Fruit fly (Drosophila melanogaster) whole organism, embryonic: ENCODE results near the gene CG1801.

Source experiments
- Bgb ChIP-seq: fragments of 200-800 bp; sonication (Bioruptor generic); IDR thresholded peaks from 2 replicates; pipeline ENCODE4 v1.3.6; 2022; ENCODE audit warnings: missing biosample characterization, missing genetic modification characterization; ENCODE audit not compliant: partially characterized antibody
- CG10209 ChIP-seq: fragments of 200-800 bp; sonication (Bioruptor generic); optimal IDR thresholded peaks from 3 replicates; lab custom pipeline; 2017; ENCODE audit warnings: missing biosample characterization, mild to moderate bottlenecking, missing genetic modification characterization, missing genetic modification reagents
- CG12071 ChIP-seq: fragments of 200-800 bp; sonication (Bioruptor generic); optimal IDR thresholded peaks from 3 replicates; lab custom pipeline; 2018; ENCODE audit warnings: missing biosample characterization, mild to moderate bottlenecking, missing genetic modification characterization
- CG13775 ChIP-seq: fragments of 200-800 bp; sonication (Bioruptor generic); optimal IDR thresholded peaks from 3 replicates; lab custom pipeline; 2017; ENCODE audit warnings: missing biosample characterization, mild to moderate bottlenecking, missing genetic modification characterization
- CG14014 ChIP-seq: fragments of 200-800 bp; sonication (Bioruptor generic); IDR thresholded peaks from 2 replicates; pipeline ENCODE4 v1.3.6; 2022; ENCODE audit warnings: missing biosample characterization, missing genetic modification characterization
- CG14441 ChIP-seq: fragments of 200-800 bp; sonication (Bioruptor generic); IDR thresholded peaks from 2 replicates; pipeline ENCODE4 v1.3.6; 2022; ENCODE audit warnings: missing biosample characterization, missing genetic modification characterization
- CG14667 ChIP-seq: fragments of 200-800 bp; sonication (Bioruptor generic); IDR thresholded peaks from 2 replicates; pipeline ENCODE4 v1.3.6; 2022; ENCODE audit warnings: missing biosample characterization, missing genetic modification characterization
- CG14860 ChIP-seq: fragments of 200-800 bp; sonication (Bioruptor generic); IDR thresholded peaks from 3 replicates; pipeline ENCODE4 v1.3.6; 2022; ENCODE audit warnings: missing biosample characterization, missing genetic modification characterization; ENCODE audit not compliant: partially characterized antibody
- CG2129 ChIP-seq: fragments of 200-800 bp; sonication (Bioruptor generic); IDR thresholded peaks from 2 replicates; pipeline ENCODE4 v1.3.6; 2022; ENCODE audit warnings: missing biosample characterization, missing genetic modification characterization; ENCODE audit not compliant: partially characterized antibody
- CG2875 ChIP-seq: fragments of 200-800 bp; sonication (Bioruptor generic); optimal IDR thresholded peaks from 2 replicates; lab custom pipeline; 2017; ENCODE audit warnings: missing biosample characterization, mild to moderate bottlenecking, missing genetic modification characterization, missing genetic modification reagents
- CG31365 ChIP-seq: fragments of 200-800 bp; sonication (Bioruptor generic); optimal IDR thresholded peaks from 2 replicates; lab custom pipeline; 2018; ENCODE audit warnings: missing biosample characterization, mild to moderate bottlenecking, missing genetic modification characterization
- CG31441 ChIP-seq: fragments of 200-800 bp; sonication (Bioruptor generic); IDR thresholded peaks from 2 replicates; pipeline ENCODE4 v1.3.6; 2022; ENCODE audit warnings: missing biosample characterization, missing genetic modification characterization
- CG34224 ChIP-seq: fragments of 200-800 bp; sonication (Bioruptor generic); IDR thresholded peaks from 3 replicates; pipeline ENCODE4 v1.3.6; 2022; ENCODE audit warnings: missing biosample characterization, missing genetic modification characterization; ENCODE audit not compliant: partially characterized antibody
- CG4820 ChIP-seq: fragments of 200-800 bp; sonication (Bioruptor generic); optimal IDR thresholded peaks from 3 replicates; lab custom pipeline; 2016; ENCODE audit warnings: missing biosample characterization, missing genetic modification characterization
- CG5953 ChIP-seq: fragments of 200-800 bp; sonication (Bioruptor generic); IDR thresholded peaks from 2 replicates; pipeline ENCODE4 v1.3.6; 2022; ENCODE audit warnings: missing biosample characterization, missing genetic modification characterization
- CG6175 ChIP-seq: fragments of 200-800 bp; sonication (Bioruptor generic); IDR thresholded peaks from 3 replicates; pipeline ENCODE4 v1.3.6; 2022; ENCODE audit warnings: missing biosample characterization, missing genetic modification characterization
- CG6791 ChIP-seq: fragments of 200-800 bp; sonication (Bioruptor generic); IDR thresholded peaks from 3 replicates; pipeline ENCODE4 v1.3.6; 2022; ENCODE audit warnings: missing biosample characterization, missing genetic modification characterization; ENCODE audit not compliant: partially characterized antibody
- CG8388 ChIP-seq: fragments of 200-800 bp; sonication (Bioruptor generic); optimal IDR thresholded peaks from 2 replicates; lab custom pipeline; 2019; ENCODE audit warnings: missing biosample characterization, mild to moderate bottlenecking, missing genetic modification characterization, moderate library complexity
- CHES-1-like ChIP-seq: fragments of 200-800 bp; sonication (Bioruptor generic); optimal IDR thresholded peaks from 2 replicates; lab custom pipeline; 2016; ENCODE audit warnings: missing biosample characterization, missing genetic modification characterization
- Dp ChIP-seq: fragments of 200-800 bp; sonication (Bioruptor generic); optimal IDR thresholded peaks from 2 replicates; lab custom pipeline; 2018; ENCODE audit warnings: missing biosample characterization, mild to moderate bottlenecking, missing genetic modification characterization, moderate library complexity
- ERR ChIP-seq: fragments of 200-800 bp; sonication (Bioruptor generic); optimal IDR thresholded peaks from 2 replicates; lab custom pipeline; 2016; ENCODE audit warnings: missing biosample characterization, missing genetic modification characterization
- Ets65A ChIP-seq: fragments of 200-800 bp; sonication (Bioruptor generic); peaks from one replicate; lab custom pipeline; 2016; ENCODE audit warnings: missing biosample characterization, missing genetic modification characterization
- Fer3 ChIP-seq: fragments of 200-800 bp; sonication (Bioruptor generic); optimal IDR thresholded peaks from 2 replicates; lab custom pipeline; 2018; ENCODE audit warnings: missing biosample characterization, mild to moderate bottlenecking, missing genetic modification characterization, moderate library complexity
- Gsc ChIP-seq: fragments of 200-800 bp; sonication (Bioruptor generic); IDR thresholded peaks from 2 replicates; pipeline ENCODE4 v1.3.6; 2022; ENCODE audit warnings: missing biosample characterization, missing genetic modification characterization
- Hey ChIP-seq: fragments of 200-800 bp; sonication (Bioruptor generic); optimal IDR thresholded peaks from 3 replicates; lab custom pipeline; 2018; ENCODE audit warnings: missing biosample characterization, mild to moderate bottlenecking, missing genetic modification characterization
- Hr39 ChIP-seq: fragments of >200 bp; optimal IDR thresholded peaks from 2 replicates; lab custom pipeline; 2017
- NFAT ChIP-seq: fragments of 200-800 bp; sonication (Bioruptor generic); IDR thresholded peaks from 2 replicates; pipeline ENCODE4 v1.3.6; 2022; ENCODE audit warnings: missing biosample characterization, missing genetic modification characterization
- Sox102F ChIP-seq: fragments of 200-800 bp; sonication (Bioruptor generic); optimal IDR thresholded peaks from 2 replicates; lab custom pipeline; 2018; ENCODE audit warnings: missing biosample characterization, mild to moderate bottlenecking, missing genetic modification characterization, moderate library complexity
- TFAM ChIP-seq: fragments of 200-800 bp; sonication (Bioruptor generic); optimal IDR thresholded peaks from 2 replicates; lab custom pipeline; 2017; ENCODE audit warnings: missing biosample characterization, missing genetic modification characterization, inconsistent platforms
- br ChIP-seq: fragments of >200 bp; optimal IDR thresholded peaks from 2 replicates; lab custom pipeline; 2017
- cato ChIP-seq: fragments of 200-800 bp; sonication (Bioruptor generic); optimal IDR thresholded peaks from 2 replicates; lab custom pipeline; 2016; ENCODE audit warnings: missing biosample characterization, missing genetic modification characterization, borderline replicate concordance
- croc ChIP-seq: fragments of 200-800 bp; sonication (Bioruptor generic); conservative IDR thresholded peaks from 3 replicates; pipeline ENCODE4 v1.3.6; 2022; ENCODE audit warnings: missing biosample characterization, missing genetic modification characterization
- crol ChIP-seq: fragments of 200-800 bp; sonication (Bioruptor generic); IDR thresholded peaks from 2 replicates; pipeline ENCODE4 v1.3.6; 2022; ENCODE audit warnings: missing biosample characterization, missing genetic modification characterization
- dimm ChIP-seq: fragments of 200-800 bp; sonication (Bioruptor generic); IDR thresholded peaks from 2 replicates; pipeline ENCODE4 v1.3.6; 2022; ENCODE audit warnings: missing biosample characterization, missing genetic modification characterization
- ems ChIP-seq: fragments of 200-800 bp; sonication (Bioruptor generic); optimal IDR thresholded peaks from 3 replicates; lab custom pipeline; 2016; ENCODE audit warnings: missing biosample characterization, missing genetic modification characterization
- eve ChIP-seq, 2 experiments: fragments of >200 bp; optimal IDR thresholded peaks; 2 replicates each; lab custom pipeline; 2017; ENCODE audit warnings: missing biosample characterization in 2 of 2, missing genetic modification characterization in 2 of 2
- gsb-n ChIP-seq: fragments of 200-800 bp; sonication (Bioruptor generic); optimal IDR thresholded peaks from 3 replicates; lab custom pipeline; 2018; ENCODE audit warnings: missing biosample characterization, mild to moderate bottlenecking, missing genetic modification characterization
- hbn ChIP-seq: fragments of 200-800 bp; sonication (Bioruptor generic); IDR thresholded peaks from 2 replicates; pipeline ENCODE4 v1.3.6; 2022; ENCODE audit warnings: missing biosample characterization, missing genetic modification characterization; ENCODE audit not compliant: partially characterized antibody
- ind ChIP-seq: fragments of 200-800 bp; sonication (Bioruptor generic); optimal IDR thresholded peaks from 3 replicates; lab custom pipeline; 2016; ENCODE audit warnings: missing biosample characterization, missing genetic modification characterization
- inv ChIP-seq: fragments of 200-800 bp; sonication (Bioruptor generic); IDR thresholded peaks from 2 replicates; pipeline ENCODE4 v1.3.6; 2022; ENCODE audit warnings: missing biosample characterization, missing genetic modification characterization; ENCODE audit not compliant: partially characterized antibody
- org-1 ChIP-seq: fragments of 200-800 bp; sonication (Bioruptor generic); optimal IDR thresholded peaks from 2 replicates; lab custom pipeline; 2017; ENCODE audit warnings: missing biosample characterization, missing genetic modification characterization
- pb ChIP-seq: fragments of 200-800 bp; sonication (Bioruptor generic); optimal IDR thresholded peaks from 3 replicates; lab custom pipeline; 2016; ENCODE audit warnings: missing biosample characterization, missing genetic modification characterization
- pho ChIP-seq: fragments of 200-800 bp; sonication (Bioruptor generic); optimal IDR thresholded peaks from 2 replicates; lab custom pipeline; 2016; ENCODE audit warnings: missing biosample characterization, missing genetic modification characterization
- pnt ChIP-seq: fragments of 200-800 bp; sonication (Bioruptor generic); optimal IDR thresholded peaks from 3 replicates; lab custom pipeline; 2016; ENCODE audit warnings: missing biosample characterization, missing genetic modification characterization
- psq ChIP-seq: fragments of 200-800 bp; sonication (Bioruptor generic); optimal IDR thresholded peaks from 2 replicates; lab custom pipeline; 2017; ENCODE audit warnings: missing biosample characterization, missing genetic modification characterization
- pum ChIP-seq: fragments of 200-800 bp; sonication (Bioruptor generic); optimal IDR thresholded peaks from 2 replicates; lab custom pipeline; 2016; ENCODE audit warnings: missing biosample characterization, missing genetic modification characterization
- scrt ChIP-seq: fragments of 200-800 bp; sonication (Bioruptor generic); optimal IDR thresholded peaks from 2 replicates; lab custom pipeline; 2018; ENCODE audit warnings: missing biosample characterization, mild to moderate bottlenecking, missing genetic modification characterization, moderate library complexity
- sima ChIP-seq: fragments of 200-800 bp; sonication (Bioruptor generic); optimal IDR thresholded peaks from 2 replicates; lab custom pipeline; 2016; ENCODE audit warnings: missing biosample characterization, missing genetic modification characterization
- toy ChIP-seq: fragments of 200-800 bp; sonication (Bioruptor generic); IDR thresholded peaks from 2 replicates; pipeline ENCODE4 v1.3.6; 2022; ENCODE audit warnings: missing biosample characterization, missing genetic modification characterization
- vfl ChIP-seq: fragments of 200-800 bp; sonication (Bioruptor generic); optimal IDR thresholded peaks from 2 replicates; lab custom pipeline; 2016; ENCODE audit warnings: missing biosample characterization, missing genetic modification characterization
- zen ChIP-seq: fragments of 200-800 bp; sonication (Bioruptor generic); optimal IDR thresholded peaks from 3 replicates; lab custom pipeline; 2018; ENCODE audit warnings: missing biosample characterization, mild to moderate bottlenecking, missing genetic modification characterization, moderate library complexity

CG1801 gene

dm6 chrX:21319202-21319772, 2.0 kb upstream of the CG1801 start, which contains the start of the genes SLIRP1 and anox:
SLIRP1 (minus strand) TSS chrX:21319296.
anox (minus strand) TSS chrX:21319296.
- TF ChIP-seq hbn (GFP tag; lab: Robert Waterston, UW) (no peak), inv (GFP tag; lab: Robert Waterston, UW) (no peak), psq (GFP tag; lab: Kevin White, UChicago) (peak; percentile 66), vfl (peak; percentile 69), pnt (peak; percentile 60), dimm (peak; percentile 38; the same call in 1 of the 2 replicates), ind (GFP tag; lab: Kevin White, UChicago) (peak; percentile 88), CG10209 (GFP tag; lab: Kevin White, UChicago) (peak; percentile 83), CG12071 (peak; percentile 60), CG6175 (GFP tag; lab: Robert Waterston, UW) (no peak), Sox102F (GFP tag; lab: Kevin White, UChicago) (peak; percentile 89), CG31441 (GFP tag; lab: Robert Waterston, UW) (peak; percentile 89), CG14441 (peak; percentile 79), croc (GFP tag; lab: Robert Waterston, UW) (peak; percentile 71), Hey (no peak), Bgb (GFP tag; lab: Robert Waterston, UW) (no peak), pb (GFP tag; lab: Kevin White, UChicago) (peak; percentile 23), Fer3 (tag; lab: Kevin White, UChicago) (peak; percentile 85), scrt (GFP tag; lab: Kevin White, UChicago) (peak; percentile 79), toy (GFP tag; lab: Robert Waterston, UW) (peak; percentile 46; the same call in 1 of the 2 replicates), TFAM (peak; percentile 31), pum (GFP tag; lab: Kevin White, UChicago) (peak; percentile 71), Ets65A (peak; percentile 68), org-1 (GFP tag; lab: Kevin White, UChicago) (peak; percentile 83), crol (GFP tag; lab: Robert Waterston, UW) (no peak), NFAT (GFP tag; lab: Robert Waterston, UW) (peak; percentile 52; the same call in 1 of the 2 replicates), Hr39 (lab: Kevin White, UChicago) (no peak), CG34224 (GFP tag; lab: Robert Waterston, UW) (no peak), cato (GFP tag; lab: Kevin White, UChicago) (peak; percentile 80), Gsc (GFP tag; lab: Robert Waterston, UW) (peak; percentile 44; the same call in 1 of the 2 replicates), Dp (GFP tag; lab: Kevin White, UChicago) (peak; percentile 64), CG14667 (GFP tag; lab: Robert Waterston, UW) (peak; percentile 60), ERR (GFP tag; lab: Kevin White, UChicago) (peak; percentile 17), CG2129 (GFP tag; lab: Robert Waterston, UW) (no peak), pho (GFP tag; lab: Kevin White, UChicago) (peak; percentile 81), CG14014 (GFP tag; lab: Robert Waterston, UW) (peak; percentile 67), eve (GFP tag; optimal IDR thresholded peaks at IDR 0.05; lab: Kevin White, UChicago) (no peak), CG5953 (GFP tag; lab: Robert Waterston, UW) (peak; percentile 61; the same call in 1 of the 2 replicates), CG31365 (peak; percentile 46), CHES-1-like (GFP tag; lab: Kevin White, UChicago) (peak; percentile 82), CG8388 (GFP tag; lab: Kevin White, UChicago) (peak; percentile 86), CG13775 (GFP tag; lab: Kevin White, UChicago) (peak; percentile 87), sima (GFP tag; lab: Kevin White, UChicago) (no peak), br (lab: Kevin White, UChicago) (no peak), ems (peak; percentile 54), CG2875 (GFP tag; lab: Kevin White, UChicago) (peak; percentile 63), gsb-n (tag; lab: Kevin White, UChicago) (peak; percentile 83), CG4820 (GFP tag; lab: Kevin White, UChicago) (peak; percentile 72), CG6791 (GFP tag; lab: Robert Waterston, UW) (no peak), zen (tag; lab: Kevin White, UChicago) (peak; percentile 80), CG14860 (no peak)
